Worm (Caenorhabditis elegans) whole organism, young adult: ENCODE data around the gene C01G12.3.

Source experiments
- T07F8.4 ChIP-seq: sonication (generic microtip); optimal IDR thresholded peaks from 2 replicates; lab custom pipeline; 2016; ENCODE audit warnings: mild to moderate bottlenecking, missing genetic modification characterization, moderate library complexity, missing compliant biosample characterization
- ama-1 ChIP-seq, 3 experiments: fragments of 150-350 bp in 1 of 3; sonication (generic microtip) in 2 of 3; optimal IDR thresholded peaks; 2 replicates each; lab custom pipeline; 2014 to 2018; ENCODE audit warnings: missing biosample characterization in 2 of 3, missing genetic modification characterization in 2 of 3, missing genetic modification reagents in 2 of 3
- die-1 ChIP-seq: sonication (generic microtip); optimal IDR thresholded peaks from 2 replicates; lab custom pipeline; 2016; ENCODE audit warnings: missing genotype, mild to moderate bottlenecking, missing genetic modification characterization, missing compliant biosample characterization
- efl-1 ChIP-seq: fragments of 150-350 bp; optimal IDR thresholded peaks from 2 replicates; lab custom pipeline; 2014; ENCODE audit warnings: missing biosample characterization, missing genetic modification reagents, missing genetic modification characterization
- ekl-4 ChIP-seq: fragments of 200-800 bp; sonication (Bioruptor generic); IDR thresholded peaks from 2 replicates; pipeline ENCODE4 v1.3.6; 2022; ENCODE audit warnings: missing genetic modification reagents, missing genetic modification characterization, missing compliant biosample characterization
- ets-4 ChIP-seq: fragments of 200-800 bp; sonication (Bioruptor generic); optimal IDR thresholded peaks from 2 replicates; lab custom pipeline; 2018; ENCODE audit warnings: mild to moderate bottlenecking, missing genetic modification characterization, missing compliant biosample characterization
- him-1 ChIP-seq: sonication (generic microtip); optimal IDR thresholded peaks from 2 replicates; lab custom pipeline; 2016; ENCODE audit warnings: missing genotype, missing genetic modification reagents, missing genetic modification characterization, missing compliant biosample characterization
- let-526 ChIP-seq: fragments of 200-800 bp; sonication (Bioruptor generic); IDR thresholded peaks from 2 replicates; pipeline ENCODE4 v1.3.6; 2022; ENCODE audit warnings: missing genetic modification reagents, missing genetic modification characterization, missing compliant biosample characterization
- nfya-2 ChIP-seq: fragments of 200-800 bp; sonication (Bioruptor generic); IDR thresholded peaks from 2 replicates; pipeline ENCODE4 v1.3.6; 2022; ENCODE audit warnings: missing genetic modification reagents, missing genetic modification characterization, missing compliant biosample characterization
- nhr-120 ChIP-seq: fragments of 200-800 bp; sonication (Bioruptor generic); IDR thresholded peaks from 2 replicates; pipeline ENCODE4 v1.3.6; 2022; ENCODE audit warnings: missing genetic modification characterization, missing compliant biosample characterization
- nhr-90 ChIP-seq: sonication (generic microtip); optimal IDR thresholded peaks from 2 replicates; lab custom pipeline; 2016; ENCODE audit warnings: missing genotype, mild to moderate bottlenecking, missing genetic modification characterization, missing compliant biosample characterization
- snpc-3.4 ChIP-seq: sonication (generic microtip); optimal IDR thresholded peaks from 2 replicates; lab custom pipeline; 2017; ENCODE audit warnings: missing genetic modification characterization, mild to moderate bottlenecking, missing compliant biosample characterization, antibody characterized with exemption, moderate library complexity, missing genotype, missing genetic modification reagents
- unc-62 ChIP-seq: fragments of 150-350 bp; optimal IDR thresholded peaks from 2 replicates; lab custom pipeline; 2014; ENCODE audit warnings: missing biosample characterization, missing genetic modification reagents, missing genetic modification characterization

- TF ChIP-seq nfya-2 (GFP tag; lab: Robert Waterston, UW) (no peak), nhr-90 (tag; lab: Kevin White, UChicago) (no peak), ets-4 (no peak), nhr-120 (GFP tag; lab: Robert Waterston, UW) (no peak), ekl-4 (GFP tag; lab: Robert Waterston, UW) (no peak), let-526 (GFP tag; lab: Robert Waterston, UW) (no peak), die-1 (tag; lab: Kevin White, UChicago) (no peak), snpc-3.4 (tag; lab: Kevin White, UChicago) (no peak), him-1 (tag; lab: Kevin White, UChicago) (no peak), efl-1 (GFP tag; lab: Kevin White, UChicago) (no peak), ama-1 (optimal IDR thresholded peaks at IDR 0.05; lab: Kevin White, UChicago) (no peak), ama-1 (GFP tag; optimal IDR thresholded peaks at IDR 0.05; lab: Kevin White, UChicago) (no peak), unc-62 (GFP tag; lab: Kevin White, UChicago) (no peak), T07F8.4 (no peak)
These were observed 23.4 kb upstream of the C01G12.3 start, which contains the start of gene F19H8.2 for ce11 chrII:14605479-14605878.
